Worm (Caenorhabditis elegans) whole organism, young adult: Measurements from ENCODE around the gene C28H8.7.

Experiments
- nhr-90 ChIP-seq: sonication (generic microtip); optimal IDR thresholded peaks from 2 replicates; lab custom pipeline; 2016; ENCODE audit warnings: missing genotype, mild to moderate bottlenecking, missing genetic modification characterization, missing compliant biosample characterization
- snpc-4 ChIP-seq, 5 experiments: fragments of 150-350 bp in 1 of 5; sonication (generic microtip) in 4 of 5; optimal IDR thresholded peaks; 2 replicates each; lab custom pipeline; 2014 to 2018; ENCODE audit warnings: missing genetic modification characterization in 5 of 5, missing biosample characterization in 3 of 5, antibody characterized with exemption in 2 of 5, mild to moderate bottlenecking in 2 of 5, missing compliant biosample characterization in 2 of 5, missing genotype in 2 of 5, moderate library complexity in 2 of 5, missing genetic modification reagents in 1 of 5
- ztf-25 ChIP-seq: fragments of 200-800 bp; sonication (Bioruptor generic); IDR thresholded peaks from 2 replicates; pipeline ENCODE4 v1.3.6; 2022; ENCODE audit warnings: missing genetic modification reagents, missing genetic modification characterization, missing compliant biosample characterization

DNA sequence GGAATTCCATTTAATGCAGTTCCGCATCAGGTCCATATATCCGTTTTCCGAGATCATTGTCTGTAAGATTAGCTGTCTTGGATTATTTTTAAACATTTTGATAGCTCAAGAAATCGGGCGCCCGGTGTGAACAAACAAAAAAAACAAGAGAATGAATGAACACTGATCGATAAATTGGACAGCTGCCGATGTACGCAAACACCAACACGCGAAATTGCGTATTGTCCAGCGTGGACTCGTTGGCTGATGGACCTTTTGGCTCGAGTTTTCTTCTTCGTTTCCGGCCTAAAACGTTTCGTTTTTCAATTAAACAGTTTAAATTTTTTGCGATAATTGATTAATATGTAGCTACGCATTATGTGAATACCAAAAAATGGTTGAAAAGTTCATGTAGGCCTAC is 19.3 kb upstream of the C28H8.7 start, which contains the start of gene dpff-1:
- TF ChIP-seq ztf-25 (GFP tag; lab: Robert Waterston, UW): no peak
- TF ChIP-seq snpc-4 (GFP tag; optimal IDR thresholded peaks at IDR 0.05; lab: Kevin White, UChicago): no peak
- no peak for TF ChIP-seq snpc-4 (tag; optimal IDR thresholded peaks at IDR 0.05; lab: Kevin White, UChicago)
- no peak for TF ChIP-seq nhr-90 (tag; lab: Kevin White, UChicago)
